Worm (Caenorhabditis elegans): Measurements from ENCODE around the gene fbxb-77.

Gene fbxb-77

ce11 chrIV:4749155-4749554, 6.8 kb downstream of the fbxb-77 start:
- TF ChIP-seq ztf-23 (GFP tag; IDR thresholded peaks at IDR 0.05) (0 out of 2 replicates have a peak, but pooled peaks have one; percentile 30), flt-1 (GFP tag; IDR thresholded peaks at IDR 0.05) (peak; percentile 56; the same call in 1 of the 2 replicates), klf-2 (GFP tag; conservative IDR thresholded peaks at IDR 0.05) (no peak)

ce11 chrIV:4748408-4749105, 7.4 kb downstream of the fbxb-77 start, which contains the start of gene cyc-2.1:
TSS of gene cyc-2.1 (minus strand) at chrIV:4749012.
- TF ChIP-seq ztf-23 (GFP tag; IDR thresholded peaks at IDR 0.05) (0 out of 2 replicates have a peak, but pooled peaks have one; percentile 46), klf-2 (GFP tag; conservative IDR thresholded peaks at IDR 0.05) (no peak), flt-1 (GFP tag; IDR thresholded peaks at IDR 0.05) (0 out of 2 replicates have a peak, but pooled peaks have one; percentile 58), ref-1 (GFP tag; conservative IDR thresholded peaks at IDR 0.05) (no peak)

DNA sequence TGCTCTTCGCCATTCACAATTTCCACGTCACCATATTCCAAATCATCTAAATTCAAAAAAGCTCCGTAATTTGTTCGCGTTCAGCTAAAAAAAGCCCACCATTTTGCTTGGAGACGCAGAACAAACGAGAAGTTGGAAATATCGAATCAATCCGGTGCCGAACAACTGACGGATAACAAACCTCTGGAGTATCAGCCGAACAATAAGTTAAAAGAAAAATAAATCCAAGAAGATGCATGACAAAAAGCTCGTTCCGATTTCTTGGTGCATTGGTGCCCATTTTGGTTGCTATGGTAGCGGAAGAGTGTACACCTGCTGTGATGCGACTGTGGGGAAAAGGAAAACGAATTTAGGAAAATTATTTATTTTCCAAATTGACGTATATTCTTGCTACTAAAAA, 8.4 kb downstream of the fbxb-77 start, which contains the start of gene tctn-1:
Gene tctn-1, minus strand, starts transcription at position 280 of the 400 bp plus-strand sequence.
- TF ChIP-seq klf-2 (GFP tag; conservative IDR thresholded peaks at IDR 0.05) (no peak), ref-1 (GFP tag; conservative IDR thresholded peaks at IDR 0.05) (no peak)

ce11 chrIV:4745422-4745821, 10.5 kb downstream of the fbxb-77 start, which contains the start of gene timm-17B.1:
TSS of gene timm-17B.1 (minus strand) at chrIV:4745492.
- no peak for TF ChIP-seq ztf-23 (GFP tag; IDR thresholded peaks at IDR 0.05)
- TF ChIP-seq klf-2 (GFP tag; conservative IDR thresholded peaks at IDR 0.05): no peak
- TF ChIP-seq ztf-29 (GFP tag; IDR thresholded peaks at IDR 0.05): no peak
- no peak for TF ChIP-seq med-1 (GFP tag; optimal IDR thresholded peaks at IDR 0.05; ENCODE audit: insufficient read depth)
- TF ChIP-seq T22C8.4 (GFP tag; IDR thresholded peaks at IDR 0.05): no peak
- no peak for TF ChIP-seq tab-1 (GFP tag; IDR thresholded peaks at IDR 0.05)
- no peak for TF ChIP-seq flt-1 (GFP tag; IDR thresholded peaks at IDR 0.05)
- TF ChIP-seq ref-1 (GFP tag; conservative IDR thresholded peaks at IDR 0.05): no peak
- no peak for TF ChIP-seq cog-1 (tag; optimal IDR thresholded peaks at IDR 0.05)

- TF ChIP-seq med-1 (GFP tag; optimal IDR thresholded peaks at IDR 0.05; ENCODE audit: insufficient read depth) (no peak), klf-2 (GFP tag; conservative IDR thresholded peaks at IDR 0.05) (no peak), ztf-23 (GFP tag; IDR thresholded peaks at IDR 0.05) (no peak), flt-1 (GFP tag; IDR thresholded peaks at IDR 0.05) (no peak), T22C8.4 (GFP tag; IDR thresholded peaks at IDR 0.05) (no peak), ref-1 (GFP tag; conservative IDR thresholded peaks at IDR 0.05) (no peak), cog-1 (tag; optimal IDR thresholded peaks at IDR 0.05) (no peak), tab-1 (GFP tag; IDR thresholded peaks at IDR 0.05) (no peak)
These were observed 11.8 kb downstream of the fbxb-77 start, which contains the start of gene hoe-1 for ce11 chrIV:4744167-4744566. TSS of gene hoe-1 (minus strand) at chrIV:4744267.

- TF ChIP-seq cog-1 (tag; optimal IDR thresholded peaks at IDR 0.05) (no peak), ztf-23 (GFP tag; IDR thresholded peaks at IDR 0.05) (no peak), ref-1 (GFP tag; conservative IDR thresholded peaks at IDR 0.05) (no peak), ztf-29 (GFP tag; IDR thresholded peaks at IDR 0.05) (no peak), T22C8.4 (GFP tag; IDR thresholded peaks at IDR 0.05) (no peak), flt-1 (GFP tag; IDR thresholded peaks at IDR 0.05) (no peak), klf-2 (GFP tag; conservative IDR thresholded peaks at IDR 0.05) (no peak), tab-1 (GFP tag; IDR thresholded peaks at IDR 0.05) (no peak), med-1 (GFP tag; optimal IDR thresholded peaks at IDR 0.05; ENCODE audit: insufficient read depth) (no peak)
These were observed 13.5 kb downstream of the fbxb-77 start for ce11 chrIV:4742480-4742879.

ce11 chrIV:4737258-4737657, 18.7 kb downstream of the fbxb-77 start, which contains the start of gene fbxb-78:
TSS of gene fbxb-78 (plus strand) at chrIV:4737558.
- TF ChIP-seq flt-1 (GFP tag; IDR thresholded peaks at IDR 0.05) (no peak), klf-2 (GFP tag; conservative IDR thresholded peaks at IDR 0.05) (no peak), tab-1 (GFP tag; IDR thresholded peaks at IDR 0.05) (no peak), med-1 (GFP tag; optimal IDR thresholded peaks at IDR 0.05; ENCODE audit: insufficient read depth) (no peak), T22C8.4 (GFP tag; IDR thresholded peaks at IDR 0.05) (no peak), ztf-29 (GFP tag; IDR thresholded peaks at IDR 0.05) (no peak), ref-1 (GFP tag; conservative IDR thresholded peaks at IDR 0.05) (no peak), cog-1 (tag; optimal IDR thresholded peaks at IDR 0.05) (no peak), ztf-23 (GFP tag; IDR thresholded peaks at IDR 0.05) (no peak)

DNA sequence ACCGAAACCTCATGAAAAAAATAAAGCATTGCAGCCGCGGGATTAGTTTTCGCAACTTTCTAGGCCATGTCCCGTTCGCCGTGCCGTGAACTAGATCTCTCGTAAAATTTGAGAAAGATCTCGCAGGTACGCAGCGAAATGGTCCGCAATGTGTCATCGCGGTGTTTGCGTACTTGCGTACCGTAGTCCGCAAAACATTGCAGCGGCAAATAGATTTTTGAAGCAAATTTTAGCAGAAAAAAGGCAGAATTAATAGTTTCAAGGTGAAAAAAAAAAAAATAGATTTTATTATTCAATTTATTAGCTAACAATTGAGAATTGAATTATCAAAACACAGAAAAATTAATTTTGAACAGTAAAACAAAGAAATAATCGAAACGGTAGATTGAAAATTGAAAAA, 28.0 kb downstream of the fbxb-77 start:
- TF ChIP-seq klf-2 (GFP tag; conservative IDR thresholded peaks at IDR 0.05) (peak; percentile 71), flt-1 (GFP tag; IDR thresholded peaks at IDR 0.05) (peak; percentile 66), cog-1 (tag; optimal IDR thresholded peaks at IDR 0.05) (peak; percentile 49), ztf-29 (GFP tag; IDR thresholded peaks at IDR 0.05) (peak; percentile 31; the same call in 1 of the 2 replicates), T22C8.4 (GFP tag; IDR thresholded peaks at IDR 0.05) (peak; percentile 40; the same call in 1 of the 2 replicates), ztf-23 (GFP tag; IDR thresholded peaks at IDR 0.05) (peak; percentile 90)

- TF ChIP-seq flt-1 (GFP tag; IDR thresholded peaks at IDR 0.05) (peak; percentile 90), ref-1 (GFP tag; conservative IDR thresholded peaks at IDR 0.05) (0 out of 2 replicates have a peak, but pooled peaks have one; percentile 20), T22C8.4 (GFP tag; IDR thresholded peaks at IDR 0.05) (peak; percentile 60), ztf-23 (GFP tag; IDR thresholded peaks at IDR 0.05) (peak; percentile 95), klf-2 (GFP tag; conservative IDR thresholded peaks at IDR 0.05) (peak; percentile 68; the same call in 1 of the 2 replicates), cog-1 (tag; optimal IDR thresholded peaks at IDR 0.05) (peak; percentile 49), tab-1 (GFP tag; IDR thresholded peaks at IDR 0.05) (0 out of 2 replicates have a peak, but pooled peaks have one; percentile 59)
These were observed 30.5 kb downstream of the fbxb-77 start for ce11 chrIV:4725478-4725920.

- TF ChIP-seq klf-2 (GFP tag; conservative IDR thresholded peaks at IDR 0.05): no peak
- no peak for TF ChIP-seq flt-1 (GFP tag; IDR thresholded peaks at IDR 0.05)
- no peak for TF ChIP-seq ref-1 (GFP tag; conservative IDR thresholded peaks at IDR 0.05)
- no peak for TF ChIP-seq T22C8.4 (GFP tag; IDR thresholded peaks at IDR 0.05)
- no peak for TF ChIP-seq cog-1 (tag; optimal IDR thresholded peaks at IDR 0.05)
- no peak for TF ChIP-seq ztf-29 (GFP tag; IDR thresholded peaks at IDR 0.05)
- TF ChIP-seq ztf-23 (GFP tag; IDR thresholded peaks at IDR 0.05): no peak
- TF ChIP-seq med-1 (GFP tag; optimal IDR thresholded peaks at IDR 0.05; ENCODE audit: insufficient read depth): no peak
- no peak for TF ChIP-seq tab-1 (GFP tag; IDR thresholded peaks at IDR 0.05)
These were observed 31.4 kb downstream of the fbxb-77 start, which contains the start of gene K08F11.1 for ce11 chrIV:4724562-4724961. TSS of gene K08F11.1 (plus strand) at chrIV:4724862.

Measured in whole organism, midembryonic.